Worm (Caenorhabditis elegans) whole organism, mixed stage, embryonic: ENCODE measurements around the gene aqp-1.

Source experiments
- elt-1 ChIP-seq: sonication (generic microtip); optimal IDR thresholded peaks from 2 replicates; lab custom pipeline; 2017; ENCODE audit warnings: missing genetic modification characterization, mild to moderate bottlenecking, missing compliant biosample characterization, antibody characterized with exemption, moderate library complexity, borderline replicate concordance; ENCODE audit not compliant: insufficient read depth
- mep-1 ChIP-seq: fragments of 150-350 bp; optimal IDR thresholded peaks from 2 replicates; lab custom pipeline; 2017; ENCODE audit warnings: missing biosample characterization, missing genetic modification reagents, missing genetic modification characterization, inconsistent platforms
- nhr-237 ChIP-seq: fragments of 150-350 bp; optimal IDR thresholded peaks from 2 replicates; lab custom pipeline; 2014; ENCODE audit warnings: missing biosample characterization, missing genetic modification characterization
- nhr-76 ChIP-seq: sonication (generic microtip); optimal IDR thresholded peaks from 2 replicates; lab custom pipeline; 2017; ENCODE audit warnings: missing biosample characterization, missing genetic modification characterization
- pha-4 ChIP-seq: fragments of 150-350 bp; optimal IDR thresholded peaks from 2 replicates; lab custom pipeline; 2018; ENCODE audit warnings: missing biosample characterization, missing genetic modification reagents, missing genetic modification characterization
- tbx-8 ChIP-seq: fragments of 200-800 bp; sonication (Bioruptor generic); optimal IDR thresholded peaks from 2 replicates; lab custom pipeline; 2018; ENCODE audit warnings: mild to moderate bottlenecking, missing genetic modification characterization, moderate library complexity, missing compliant biosample characterization
- unc-39 ChIP-seq: fragments of 150-350 bp; optimal IDR thresholded peaks from 2 replicates; lab custom pipeline; 2014; ENCODE audit warnings: missing biosample characterization, missing genetic modification characterization

ce11 chrII:7272513-7272912 is 34.4 kb upstream of the aqp-1 start:
- no peak for TF ChIP-seq nhr-76
- no peak for TF ChIP-seq tbx-8 (GFP tag; lab: Kevin White, UChicago)
- no peak for TF ChIP-seq elt-1 (tag; lab: Kevin White, UChicago)
- TF ChIP-seq pha-4 (tag; lab: Kevin White, UChicago) = no peak
- no peak for TF ChIP-seq mep-1 (tag; lab: Kevin White, UChicago)
- TF ChIP-seq nhr-237 (tag; lab: Kevin White, UChicago) = no peak
- no peak for TF ChIP-seq unc-39 (tag; lab: Kevin White, UChicago)
